Fruit fly (Drosophila melanogaster): ENCODE results near the gene dpr3.

Gene dpr3

dm6 chr2L:2109746-2110145, at the start of gene dpr3:
Gene dpr3 (minus strand): TSS chr2L:2109878.
- no peak for TF ChIP-seq N (GFP tag; optimal IDR thresholded peaks at IDR 0.05)
- TF ChIP-seq usp (GFP tag; optimal IDR thresholded peaks at IDR 0.05): no peak
- TF ChIP-seq pan (optimal IDR thresholded peaks at IDR 0.05): no peak
- TF ChIP-seq GATAd (GFP tag; optimal IDR thresholded peaks at IDR 0.05): no peak
- TF ChIP-seq tai (GFP tag; optimal IDR thresholded peaks at IDR 0.05): no peak
- TF ChIP-seq br (GFP tag; optimal IDR thresholded peaks at IDR 0.05): no peak
- TF ChIP-seq foxo (GFP tag; optimal IDR thresholded peaks at IDR 0.05): no peak
- no peak for TF ChIP-seq Hr83 (GFP tag; optimal IDR thresholded peaks at IDR 0.05; ENCODE audit: poor library complexity, severe bottlenecking)
- no peak for TF ChIP-seq h (GFP tag; optimal IDR thresholded peaks at IDR 0.05)
- no peak for TF ChIP-seq CrebA (GFP tag; optimal IDR thresholded peaks at IDR 0.05; ENCODE audit: borderline replicate concordance)
- TF ChIP-seq jim (GFP tag; optimal IDR thresholded peaks at IDR 0.05): no peak
- TF ChIP-seq Hr78 (GFP tag; optimal IDR thresholded peaks at IDR 0.05): no peak
- TF ChIP-seq sv (GFP tag; optimal IDR thresholded peaks at IDR 0.05): no peak
- no peak for TF ChIP-seq Jra (GFP tag; optimal IDR thresholded peaks at IDR 0.05)
- TF ChIP-seq sage (GFP tag; optimal IDR thresholded peaks at IDR 0.05): no peak
- no peak for TF ChIP-seq woc (GFP tag; optimal IDR thresholded peaks at IDR 0.05)

- no peak for TF ChIP-seq CG9705 (GFP tag; optimal IDR thresholded peaks at IDR 0.05)
- no peak for TF ChIP-seq Rel (GFP tag; optimal IDR thresholded peaks at IDR 0.05)
- no peak for TF ChIP-seq Rel (tag; optimal IDR thresholded peaks at IDR 0.05)
- TF ChIP-seq tai (GFP tag; optimal IDR thresholded peaks at IDR 0.05): no peak
- no peak for TF ChIP-seq N (GFP tag; optimal IDR thresholded peaks at IDR 0.05)
- TF ChIP-seq CG32264 (GFP tag; optimal IDR thresholded peaks at IDR 0.05): no peak
- no peak for TF ChIP-seq dl (GFP tag; optimal IDR thresholded peaks at IDR 0.05; ENCODE audit: insufficient read depth in 1 of 2, partially characterized antibody in 2 of 2)
- TF ChIP-seq h (GFP tag; optimal IDR thresholded peaks at IDR 0.05): no peak
- TF ChIP-seq dsf (GFP tag; optimal IDR thresholded peaks at IDR 0.05; ENCODE audit: borderline replicate concordance): no peak
- no peak for TF ChIP-seq Sp1 (GFP tag; optimal IDR thresholded peaks at IDR 0.05)
- TF ChIP-seq br (GFP tag; optimal IDR thresholded peaks at IDR 0.05): no peak
- TF ChIP-seq Hr83 (GFP tag; optimal IDR thresholded peaks at IDR 0.05; ENCODE audit: poor library complexity, severe bottlenecking): no peak
- TF ChIP-seq ey (GFP tag; optimal IDR thresholded peaks at IDR 0.05): no peak
- TF ChIP-seq pan (optimal IDR thresholded peaks at IDR 0.05): no peak
- TF ChIP-seq Dfd (GFP tag; optimal IDR thresholded peaks at IDR 0.05): no peak
- TF ChIP-seq Hr78 (GFP tag; optimal IDR thresholded peaks at IDR 0.05): no peak
- TF ChIP-seq Dif (GFP tag; optimal IDR thresholded peaks at IDR 0.05; ENCODE audit: partially characterized antibody): no peak
- TF ChIP-seq sv (GFP tag; optimal IDR thresholded peaks at IDR 0.05): no peak
- TF ChIP-seq GATAd (GFP tag; optimal IDR thresholded peaks at IDR 0.05): no peak
Observed at dm6 chr2L:2155453-2155852, 45.8 kb upstream of the dpr3 start, which contains the start of gene CG15382. Gene CG15382 (plus strand): TSS chr2L:2155753.

dm6 chr2L:2151544-2152290, 42.0 kb upstream of the dpr3 start, which contains the start of gene AIF:
Gene AIF (plus strand): TSS chr2L:2151754.
- peak; percentile 44 for TF ChIP-seq Myc (optimal IDR thresholded peaks at IDR 0.05)
- TF ChIP-seq fru (GFP tag; optimal IDR thresholded peaks at IDR 0.05): no peak

dm6 chr2L:2147208-2147607, 37.5 kb upstream of the dpr3 start, which contains the start of the genes CG11723 and Tbcd:
Gene CG11723 (minus strand): TSS chr2L:2147275.
Gene Tbcd (plus strand): TSS chr2L:2147518.
- TF ChIP-seq sage (GFP tag; optimal IDR thresholded peaks at IDR 0.05) (no peak), Hr83 (GFP tag; optimal IDR thresholded peaks at IDR 0.05; ENCODE audit: poor library complexity, severe bottlenecking) (peak; percentile 20), dsf (GFP tag; optimal IDR thresholded peaks at IDR 0.05; ENCODE audit: borderline replicate concordance) (peak; percentile 66), dl (GFP tag; optimal IDR thresholded peaks at IDR 0.05; ENCODE audit: insufficient read depth in 1 of 2, partially characterized antibody in 2 of 2) (no peak), psq (GFP tag; optimal IDR thresholded peaks at IDR 0.05) (peak; percentile 75), Abd-B (GFP tag; optimal IDR thresholded peaks at IDR 0.05) (no peak), woc (GFP tag; optimal IDR thresholded peaks at IDR 0.05) (no peak), Hr78 (GFP tag; optimal IDR thresholded peaks at IDR 0.05) (no peak), Myc (optimal IDR thresholded peaks at IDR 0.05) (no peak), Dfd (GFP tag; optimal IDR thresholded peaks at IDR 0.05) (no peak), ey (GFP tag; optimal IDR thresholded peaks at IDR 0.05) (peak; percentile 92), pan (optimal IDR thresholded peaks at IDR 0.05) (no peak), brk (GFP tag; optimal IDR thresholded peaks at IDR 0.05) (no peak), fru (GFP tag; optimal IDR thresholded peaks at IDR 0.05) (no peak), rgr (GFP tag; optimal IDR thresholded peaks at IDR 0.05) (peak; percentile 93), jim (GFP tag; optimal IDR thresholded peaks at IDR 0.05) (no peak), foxo (GFP tag; optimal IDR thresholded peaks at IDR 0.05) (peak; percentile 60 to 92), Rel (GFP tag; optimal IDR thresholded peaks at IDR 0.05) (no peak), Rel (tag; optimal IDR thresholded peaks at IDR 0.05) (no peak), Dif (GFP tag; optimal IDR thresholded peaks at IDR 0.05; ENCODE audit: partially characterized antibody) (peak; percentile 46), Jra (GFP tag; optimal IDR thresholded peaks at IDR 0.05) (no peak), sv (GFP tag; optimal IDR thresholded peaks at IDR 0.05) (peak; percentile 76), lola (GFP tag; optimal IDR thresholded peaks at IDR 0.05) (no peak), Vsx2 (GFP tag; optimal IDR thresholded peaks at IDR 0.05; ENCODE audit: partially characterized antibody) (no peak), HLH106 (tag; optimal IDR thresholded peaks at IDR 0.05) (peak; percentile 93), Hnf4 (GFP tag; optimal IDR thresholded peaks at IDR 0.05) (no peak), CG9705 (GFP tag; optimal IDR thresholded peaks at IDR 0.05) (peak; percentile 81), OdsH (GFP tag; optimal IDR thresholded peaks at IDR 0.05) (peak; percentile 88), usp (GFP tag; optimal IDR thresholded peaks at IDR 0.05) (no peak), CG32264 (GFP tag; optimal IDR thresholded peaks at IDR 0.05) (peak; percentile 75), GATAd (GFP tag; optimal IDR thresholded peaks at IDR 0.05) (peak; percentile 52), N (GFP tag; optimal IDR thresholded peaks at IDR 0.05) (no peak), br (GFP tag; optimal IDR thresholded peaks at IDR 0.05) (no peak), tai (GFP tag; optimal IDR thresholded peaks at IDR 0.05) (no peak), Sp1 (GFP tag; optimal IDR thresholded peaks at IDR 0.05) (peak; percentile 91), h (GFP tag; optimal IDR thresholded peaks at IDR 0.05) (no peak)
